Worm (Caenorhabditis elegans) whole organism, L3 larva: Measurements from ENCODE around the gene R04F11.2.

Source experiments
- R02D3.7 ChIP-seq: fragments of 150-350 bp; optimal IDR thresholded peaks from 2 replicates; lab custom pipeline; 2014; ENCODE audit warnings: missing biosample characterization, missing genetic modification characterization
- ZK546.5 ChIP-seq: sonication (generic microtip); optimal IDR thresholded peaks from 2 replicates; lab custom pipeline; 2017; ENCODE audit warnings: missing biosample characterization, missing genetic modification characterization
- aly-2 ChIP-seq: fragments of 150-350 bp; optimal IDR thresholded peaks from 2 replicates; lab custom pipeline; 2014; ENCODE audit warnings: missing biosample characterization, missing genetic modification characterization
- ama-1 ChIP-seq: fragments of 150-350 bp; optimal IDR thresholded peaks from 2 replicates; lab custom pipeline; 2018
- ceh-16 ChIP-seq: sonication (generic microtip); optimal IDR thresholded peaks from 2 replicates; lab custom pipeline; 2017; ENCODE audit warnings: missing biosample characterization, missing genetic modification characterization
- ceh-28 ChIP-seq: fragments of 150-350 bp; optimal IDR thresholded peaks from 2 replicates; lab custom pipeline; 2014; ENCODE audit warnings: missing biosample characterization, missing genetic modification reagents, missing genetic modification characterization
- ceh-82 ChIP-seq: fragments of 150-350 bp; optimal IDR thresholded peaks from 2 replicates; lab custom pipeline; 2014; ENCODE audit warnings: missing biosample characterization, missing genetic modification characterization
- ceh-9 ChIP-seq: sonication (generic microtip); optimal IDR thresholded peaks from 2 replicates; lab custom pipeline; 2018; ENCODE audit warnings: missing biosample characterization, missing genetic modification characterization
- daf-12 ChIP-seq: fragments of 150-350 bp; optimal IDR thresholded peaks from 2 replicates; lab custom pipeline; 2014; ENCODE audit warnings: missing biosample characterization, missing genetic modification reagents, missing genetic modification characterization
- egl-27 ChIP-seq: sonication (generic microtip); optimal IDR thresholded peaks from 4 replicates; lab custom pipeline; 2017; ENCODE audit warnings: missing biosample characterization, missing genetic modification reagents, missing genetic modification characterization
- egl-5 ChIP-seq: fragments of 150-350 bp; optimal IDR thresholded peaks from 2 replicates; lab custom pipeline; 2017; ENCODE audit warnings: missing biosample characterization, missing genetic modification reagents, missing genetic modification characterization, inconsistent platforms
- elt-1 ChIP-seq: fragments of 150-350 bp; optimal IDR thresholded peaks from 2 replicates; lab custom pipeline; 2014; ENCODE audit warnings: missing biosample characterization, missing genetic modification characterization
- elt-2 ChIP-seq: sonication (generic microtip); optimal IDR thresholded peaks from 2 replicates; lab custom pipeline; 2016; ENCODE audit warnings: missing genetic modification reagents, mild to moderate bottlenecking, missing genetic modification characterization, missing compliant biosample characterization
- elt-3 ChIP-seq, 3 experiments: fragments of 150-350 bp in 1 of 3; sonication (generic microtip) in 2 of 3; optimal IDR thresholded peaks; 2 replicates in 2 of 3; 4 replicates in 1 of 3; lab custom pipeline; 2014 to 2017; ENCODE audit warnings: missing biosample characterization in 3 of 3, missing genetic modification characterization in 3 of 3
- eor-1 ChIP-seq, 2 experiments: fragments of 150-350 bp; optimal IDR thresholded peaks; 2 replicates each; lab custom pipeline; 2014 to 2018; ENCODE audit warnings: missing biosample characterization in 2 of 2, missing genetic modification characterization in 2 of 2
- fkh-10 ChIP-seq: sonication (generic microtip); optimal IDR thresholded peaks from 2 replicates; lab custom pipeline; 2017; ENCODE audit warnings: missing biosample characterization, missing genetic modification reagents, missing genetic modification characterization
- fkh-2 ChIP-seq: fragments of 150-350 bp; optimal IDR thresholded peaks from 2 replicates; lab custom pipeline; 2014; ENCODE audit warnings: missing biosample characterization, missing genetic modification reagents, missing genetic modification characterization
- fos-1 ChIP-seq: fragments of 150-350 bp; optimal IDR thresholded peaks from 2 replicates; lab custom pipeline; 2014; ENCODE audit warnings: missing biosample characterization, missing genetic modification characterization
- hmg-11 ChIP-seq: sonication (generic microtip); optimal IDR thresholded peaks from 2 replicates; lab custom pipeline; 2016; ENCODE audit warnings: missing genetic modification characterization, missing compliant biosample characterization
- jun-1 ChIP-seq: fragments of 150-350 bp; optimal IDR thresholded peaks from 2 replicates; lab custom pipeline; 2014; ENCODE audit warnings: missing biosample characterization, missing genetic modification reagents, missing genetic modification characterization
- lin-15B ChIP-seq: fragments of 150-350 bp; optimal IDR thresholded peaks from 2 replicates; lab custom pipeline; 2014; ENCODE audit warnings: missing biosample characterization, missing genetic modification characterization
- lin-39 ChIP-seq: fragments of 150-350 bp; optimal IDR thresholded peaks from 2 replicates; lab custom pipeline; 2018; ENCODE audit warnings: missing biosample characterization, missing genetic modification reagents, missing genetic modification characterization
- lsy-12 ChIP-seq: sonication (generic microtip); optimal IDR thresholded peaks from 2 replicates; lab custom pipeline; 2016; ENCODE audit warnings: mild to moderate bottlenecking, missing genetic modification characterization, missing compliant biosample characterization
- mdl-1 ChIP-seq: fragments of 150-350 bp; optimal IDR thresholded peaks from 2 replicates; lab custom pipeline; 2014; ENCODE audit warnings: missing biosample characterization, missing genetic modification characterization
- mml-1 ChIP-seq: fragments of 150-350 bp; sonication (generic microtip); optimal IDR thresholded peaks from 3 replicates; lab custom pipeline; 2014; ENCODE audit warnings: missing biosample characterization, missing genetic modification characterization
- nfya-1 ChIP-seq: sonication (generic microtip); optimal IDR thresholded peaks from 2 replicates; lab custom pipeline; 2017; ENCODE audit warnings: missing genetic modification characterization, mild to moderate bottlenecking, missing compliant biosample characterization, antibody characterized with exemption, moderate library complexity; ENCODE audit not compliant: insufficient read depth
- nhr-11 ChIP-seq: fragments of 150-350 bp; optimal IDR thresholded peaks from 2 replicates; lab custom pipeline; 2014; ENCODE audit warnings: missing biosample characterization, missing genetic modification characterization
- nhr-12 ChIP-seq: fragments of 150-350 bp; optimal IDR thresholded peaks from 2 replicates; lab custom pipeline; 2014; ENCODE audit warnings: missing biosample characterization, missing genetic modification characterization
- nhr-23 ChIP-seq: fragments of 150-350 bp; optimal IDR thresholded peaks from 2 replicates; lab custom pipeline; 2014; ENCODE audit warnings: missing biosample characterization, missing genetic modification reagents, missing genetic modification characterization
- nhr-237 ChIP-seq: fragments of 150-350 bp; optimal IDR thresholded peaks from 2 replicates; lab custom pipeline; 2014; ENCODE audit warnings: missing biosample characterization, missing genetic modification characterization
- nhr-25 ChIP-seq: sonication (generic microtip); optimal IDR thresholded peaks from 2 replicates; lab custom pipeline; 2017; ENCODE audit warnings: missing biosample characterization, missing genetic modification characterization
- nhr-28 ChIP-seq: fragments of 150-350 bp; optimal IDR thresholded peaks from 2 replicates; lab custom pipeline; 2014; ENCODE audit warnings: missing biosample characterization, missing genetic modification characterization
- nhr-43 ChIP-seq: sonication (generic microtip); optimal IDR thresholded peaks from 2 replicates; lab custom pipeline; 2016; ENCODE audit warnings: mild to moderate bottlenecking, missing genetic modification characterization, missing compliant biosample characterization; ENCODE audit not compliant: poor library complexity, severe bottlenecking
- nhr-67 ChIP-seq: fragments of 150-350 bp; optimal IDR thresholded peaks from 2 replicates; lab custom pipeline; 2014; ENCODE audit warnings: missing biosample characterization, missing genetic modification characterization
- nhr-76 ChIP-seq: fragments of 150-350 bp; sonication (generic microtip); optimal IDR thresholded peaks from 5 replicates; lab custom pipeline; 2014; ENCODE audit warnings: missing biosample characterization, missing genetic modification characterization
- nhr-77 ChIP-seq: fragments of 150-350 bp; optimal IDR thresholded peaks from 2 replicates; lab custom pipeline; 2014; ENCODE audit warnings: missing biosample characterization, missing genetic modification characterization
- pha-4 ChIP-seq: fragments of 150-350 bp; optimal IDR thresholded peaks from 2 replicates; lab custom pipeline; 2014; ENCODE audit warnings: missing biosample characterization, missing genetic modification reagents, missing genetic modification characterization
- pqm-1 ChIP-seq: fragments of 150-350 bp; optimal IDR thresholded peaks from 2 replicates; lab custom pipeline; 2017; ENCODE audit warnings: missing biosample characterization, missing genetic modification characterization, inconsistent platforms
- sea-2 ChIP-seq: fragments of 150-350 bp; sonication (generic microtip); optimal IDR thresholded peaks from 4 replicates; lab custom pipeline; 2014; ENCODE audit warnings: missing biosample characterization, missing genetic modification reagents, missing genetic modification characterization
- skn-1 ChIP-seq: fragments of 150-350 bp; optimal IDR thresholded peaks from 2 replicates; lab custom pipeline; 2014; ENCODE audit warnings: missing biosample characterization, missing genetic modification characterization
- snpc-4 ChIP-seq: fragments of 150-350 bp; optimal IDR thresholded peaks from 2 replicates; lab custom pipeline; 2014; ENCODE audit warnings: missing biosample characterization, missing genetic modification characterization
- tbx-2 ChIP-seq: sonication (generic microtip); optimal IDR thresholded peaks from 2 replicates; lab custom pipeline; 2016; ENCODE audit warnings: mild to moderate bottlenecking, missing genetic modification characterization, missing compliant biosample characterization
- unc-39 ChIP-seq: sonication (generic microtip); optimal IDR thresholded peaks from 4 replicates; lab custom pipeline; 2017; ENCODE audit warnings: missing biosample characterization, missing genetic modification characterization
- unc-62 ChIP-seq: fragments of 150-350 bp; sonication (generic microtip); optimal IDR thresholded peaks from 4 replicates; lab custom pipeline; 2014; ENCODE audit warnings: missing biosample characterization, missing genetic modification reagents, missing genetic modification characterization
- zag-1 ChIP-seq: fragments of 150-350 bp; optimal IDR thresholded peaks from 2 replicates; lab custom pipeline; 2014; ENCODE audit warnings: missing biosample characterization, missing genetic modification characterization
- ztf-11 ChIP-seq: fragments of 150-350 bp; optimal IDR thresholded peaks from 2 replicates; lab custom pipeline; 2014; ENCODE audit warnings: missing biosample characterization, missing genetic modification characterization
- ztf-4 ChIP-seq: fragments of 150-350 bp; optimal IDR thresholded peaks from 2 replicates; lab custom pipeline; 2014; ENCODE audit warnings: missing biosample characterization, missing genetic modification characterization

Gene R04F11.2

ce11 chrV:12300166-12300565 is 18.0 kb upstream of the R04F11.2 start:
- TF ChIP-seq ztf-11 (tag; lab: Kevin White, UChicago) (no peak), skn-1 (no peak), nhr-11 (tag; lab: Kevin White, UChicago) (no peak), unc-62 (GFP tag; lab: Kevin White, UChicago) (peak; percentile 58), eor-1 (tag; optimal IDR thresholded peaks at IDR 0.05; lab: Kevin White, UChicago) (no peak), R02D3.7 (tag; lab: Kevin White, UChicago) (peak; percentile 17), elt-3 (tag; optimal IDR thresholded peaks at IDR 0.05; lab: Kevin White, UChicago) (peak in 1 of 3 experiments; percentile 56), fkh-2 (tag; lab: Kevin White, UChicago) (no peak), ztf-4 (tag; lab: Kevin White, UChicago) (peak; percentile 47), ZK546.5 (tag; lab: Kevin White, UChicago) (no peak), egl-5 (tag; lab: Kevin White, UChicago) (no peak), mdl-1 (tag; lab: Kevin White, UChicago) (peak; percentile 25), mml-1 (tag; lab: Kevin White, UChicago) (no peak), fkh-10 (no peak), nhr-67 (tag; lab: Kevin White, UChicago) (no peak), nhr-23 (tag; lab: Kevin White, UChicago) (peak; percentile 81), ama-1 (lab: Kevin White, UChicago) (peak; percentile 55), hmg-11 (tag; lab: Kevin White, UChicago) (no peak), zag-1 (tag; lab: Kevin White, UChicago) (no peak), tbx-2 (tag; lab: Kevin White, UChicago) (no peak), lsy-12 (tag; lab: Kevin White, UChicago) (peak; percentile 2), unc-39 (no peak), elt-1 (tag; lab: Kevin White, UChicago) (peak; percentile 43), ceh-28 (peak; percentile 58), elt-2 (tag; lab: Kevin White, UChicago) (peak; percentile 74), snpc-4 (tag; lab: Kevin White, UChicago) (peak; percentile 33), nhr-25 (tag; lab: Kevin White, UChicago) (peak; percentile 94), sea-2 (GFP tag; lab: Kevin White, UChicago) (no peak), pha-4 (tag; lab: Kevin White, UChicago) (peak; percentile 91), egl-27 (peak; percentile 42), nhr-77 (tag; lab: Kevin White, UChicago) (no peak), jun-1 (tag; lab: Kevin White, UChicago) (peak; percentile 62), nfya-1 (peak; percentile 50), pqm-1 (tag; lab: Kevin White, UChicago) (peak; percentile 45), nhr-28 (no peak), nhr-12 (tag; lab: Kevin White, UChicago) (no peak), nhr-76 (no peak), ceh-9 (no peak), fos-1 (tag; lab: Kevin White, UChicago) (no peak), daf-12 (no peak), nhr-237 (tag; lab: Kevin White, UChicago) (no peak), lin-39 (tag; lab: Kevin White, UChicago) (no peak), nhr-43 (tag; lab: Kevin White, UChicago) (peak; percentile 20), ceh-16 (tag; lab: Kevin White, UChicago) (no peak), lin-15B (tag; lab: Kevin White, UChicago) (no peak), ceh-82 (tag; lab: Kevin White, UChicago) (no peak), aly-2 (no peak)
- TF ChIP-seq, all 47 proteins: peak for 19
